Fruit fly (Drosophila melanogaster) whole organism, embryonic: Measurements from ENCODE around the gene Rrp5.
A peak's percentile ranks its signal among the peaks of the same experiment; 100 is the strongest.

Source experiments
- Ada2b ChIP-seq: fragments of 200-800 bp; sonication (Bioruptor generic); IDR thresholded peaks from 2 replicates; pipeline ENCODE4 v1.3.6; 2022; ENCODE audit warnings: missing biosample characterization, missing genetic modification characterization
- Awh ChIP-seq: fragments of 200-800 bp; sonication (Bioruptor generic); IDR thresholded peaks from 2 replicates; pipeline ENCODE4, ENCODE4 v1.3.6; 2022; ENCODE audit warnings: missing biosample characterization, missing genetic modification characterization
- C15 ChIP-seq: fragments of 200-800 bp; sonication (Bioruptor generic); IDR thresholded peaks from 3 replicates; pipeline ENCODE4 v1.3.6; 2022; ENCODE audit warnings: missing biosample characterization, missing genetic modification characterization
- CG10274 ChIP-seq: fragments of 200-800 bp; sonication (Bioruptor generic); optimal IDR thresholded peaks from 3 replicates; lab custom pipeline; 2017; ENCODE audit warnings: missing biosample characterization, mild to moderate bottlenecking, missing genetic modification characterization
- CG10431 ChIP-seq: fragments of 200-800 bp; sonication (Bioruptor generic); optimal IDR thresholded peaks from 3 replicates; lab custom pipeline; 2018; ENCODE audit warnings: missing biosample characterization, mild to moderate bottlenecking, missing genetic modification characterization
- CG10959 ChIP-seq: fragments of 200-800 bp; sonication (Bioruptor generic); IDR thresholded peaks from 2 replicates; pipeline ENCODE4 v1.3.6; 2022; ENCODE audit warnings: missing biosample characterization, missing genetic modification characterization
- CG11085 ChIP-seq: fragments of 200-800 bp; sonication (Bioruptor generic); IDR thresholded peaks from 2 replicates; pipeline ENCODE4 v1.3.6; 2022; ENCODE audit warnings: missing biosample characterization, missing genetic modification characterization
- CG12236 ChIP-seq: fragments of 200-800 bp; sonication (Bioruptor generic); optimal IDR thresholded peaks from 2 replicates; lab custom pipeline; 2016; ENCODE audit warnings: missing biosample characterization, missing genetic modification characterization
- CG13775 ChIP-seq: fragments of 200-800 bp; sonication (Bioruptor generic); optimal IDR thresholded peaks from 3 replicates; lab custom pipeline; 2017; ENCODE audit warnings: missing biosample characterization, mild to moderate bottlenecking, missing genetic modification characterization
- CG14710 ChIP-seq: fragments of 200-800 bp; sonication (Bioruptor generic); optimal IDR thresholded peaks from 3 replicates; lab custom pipeline; 2019; ENCODE audit warnings: missing biosample characterization, mild to moderate bottlenecking, missing genetic modification characterization, moderate library complexity
- CG1647 ChIP-seq: fragments of 200-800 bp; sonication (Bioruptor generic); optimal IDR thresholded peaks from 3 replicates; lab custom pipeline; 2016; ENCODE audit warnings: missing biosample characterization, missing genetic modification characterization
- CG17829 ChIP-seq: fragments of 200-800 bp; optimal IDR thresholded peaks from 2 replicates; lab custom pipeline; 2019; ENCODE audit warnings: missing biosample characterization, mild to moderate bottlenecking, missing genetic modification characterization, moderate library complexity
- CG31224 ChIP-seq: fragments of 200-800 bp; sonication (Bioruptor generic); IDR thresholded peaks from 2 replicates; pipeline ENCODE4 v1.3.6; 2022; ENCODE audit warnings: missing biosample characterization, missing genetic modification characterization
- CG34224 ChIP-seq: fragments of 200-800 bp; sonication (Bioruptor generic); IDR thresholded peaks from 3 replicates; pipeline ENCODE4 v1.3.6; 2022; ENCODE audit warnings: missing biosample characterization, missing genetic modification characterization; ENCODE audit not compliant: partially characterized antibody
- CG42726 ChIP-seq: fragments of 200-800 bp; sonication (Bioruptor generic); IDR thresholded peaks from 2 replicates; pipeline ENCODE4 v1.3.6; 2022; ENCODE audit warnings: missing biosample characterization, missing genetic modification characterization; ENCODE audit not compliant: partially characterized antibody
- CG4328 ChIP-seq: fragments of 200-800 bp; sonication (Bioruptor generic); optimal IDR thresholded peaks from 3 replicates; lab custom pipeline; 2017; ENCODE audit warnings: missing biosample characterization, missing genetic modification reagents, missing genetic modification characterization
- CG4424 ChIP-seq: fragments of 200-800 bp; sonication (Bioruptor generic); optimal IDR thresholded peaks from 3 replicates; lab custom pipeline; 2016; ENCODE audit warnings: missing biosample characterization, missing genetic modification characterization
- CG6791 ChIP-seq: fragments of 200-800 bp; sonication (Bioruptor generic); IDR thresholded peaks from 3 replicates; pipeline ENCODE4 v1.3.6; 2022; ENCODE audit warnings: missing biosample characterization, missing genetic modification characterization; ENCODE audit not compliant: partially characterized antibody
- CG7963 ChIP-seq: fragments of 200-800 bp; sonication (Bioruptor generic); IDR thresholded peaks from 3 replicates; pipeline ENCODE4 v1.3.6; 2022; ENCODE audit warnings: missing biosample characterization, missing genetic modification characterization; ENCODE audit not compliant: partially characterized antibody
- CG8765 ChIP-seq: fragments of 200-800 bp; sonication (Bioruptor generic); IDR thresholded peaks from 2 replicates; pipeline ENCODE4 v1.3.6; 2022; ENCODE audit warnings: missing biosample characterization, missing genetic modification characterization
- CG8924 ChIP-seq: fragments of 200-800 bp; optimal IDR thresholded peaks from 3 replicates; lab custom pipeline; 2019; ENCODE audit warnings: missing biosample characterization, mild to moderate bottlenecking, missing genetic modification characterization, moderate library complexity
- Dll ChIP-seq: fragments of 200-800 bp; sonication (Bioruptor generic); IDR thresholded peaks from 4 replicates; pipeline ENCODE4 v1.3.6; 2022; ENCODE audit warnings: missing biosample characterization, missing genetic modification characterization; ENCODE audit not compliant: partially characterized antibody
- Doc2 ChIP-seq: fragments of 200-800 bp; sonication (Bioruptor generic); IDR thresholded peaks from 2 replicates; pipeline ENCODE4 v1.3.6; 2022; ENCODE audit warnings: missing biosample characterization, missing genetic modification characterization
- Fer3 ChIP-seq: fragments of 200-800 bp; sonication (Bioruptor generic); optimal IDR thresholded peaks from 2 replicates; lab custom pipeline; 2018; ENCODE audit warnings: missing biosample characterization, mild to moderate bottlenecking, missing genetic modification characterization, moderate library complexity
- Gug ChIP-seq: fragments of 200-800 bp; sonication (Bioruptor generic); IDR thresholded peaks from 4 replicates; pipeline ENCODE4 v1.3.6; 2022; ENCODE audit warnings: missing biosample characterization, missing genetic modification characterization
- H15 ChIP-seq: fragments of 200-800 bp; sonication (Bioruptor generic); IDR thresholded peaks from 3 replicates; pipeline ENCODE4 v1.3.6; 2022; ENCODE audit warnings: missing biosample characterization, missing genetic modification characterization
- H2.0 ChIP-seq: fragments of 200-800 bp; sonication (Bioruptor generic); IDR thresholded peaks from 2 replicates; pipeline ENCODE4 v1.3.6; 2022; ENCODE audit warnings: missing biosample characterization, missing genetic modification characterization
- Hey ChIP-seq: fragments of 200-800 bp; sonication (Bioruptor generic); optimal IDR thresholded peaks from 3 replicates; lab custom pipeline; 2018; ENCODE audit warnings: missing biosample characterization, mild to moderate bottlenecking, missing genetic modification characterization
- Hr3 ChIP-seq: fragments of 200-800 bp; sonication (Bioruptor generic); optimal IDR thresholded peaks from 3 replicates; lab custom pipeline; 2016; ENCODE audit warnings: missing biosample characterization, missing genetic modification characterization
- Jarid2 ChIP-seq: fragments of 200-800 bp; sonication (Bioruptor generic); optimal IDR thresholded peaks from 3 replicates; lab custom pipeline; 2017; ENCODE audit warnings: mild to moderate bottlenecking, missing biosample characterization, missing genetic modification reagents, missing genetic modification characterization
- NC2α ChIP-seq: fragments of 200-800 bp; sonication (Bioruptor generic); optimal IDR thresholded peaks from 2 replicates; lab custom pipeline; 2016; ENCODE audit warnings: missing biosample characterization, missing genetic modification characterization
- NC2β ChIP-seq: fragments of 200-800 bp; sonication (Bioruptor generic); optimal IDR thresholded peaks from 2 replicates; lab custom pipeline; 2016; ENCODE audit warnings: missing biosample characterization, missing genetic modification characterization
- Scr ChIP-seq: fragments of 200-800 bp; sonication (Bioruptor generic); IDR thresholded peaks from 2 replicates; pipeline ENCODE4 v1.3.6; 2022; ENCODE audit warnings: missing biosample characterization, missing genetic modification characterization; ENCODE audit not compliant: partially characterized antibody
- Stat92E ChIP-seq, 3 experiments: fragments of >200 bp in 2 of 3; fragments of 200-800 bp in 1 of 3; sonication (Bioruptor generic) in 1 of 3; optimal IDR thresholded peaks; 2 replicates each; lab custom pipeline; 2017 to 2019; ENCODE audit warnings: missing biosample characterization in 3 of 3, missing genetic modification characterization in 3 of 3, mild to moderate bottlenecking in 1 of 3, moderate library complexity in 1 of 3
- Vsx1 ChIP-seq: fragments of 200-800 bp; sonication (Bioruptor generic); optimal IDR thresholded peaks from 2 replicates; lab custom pipeline; 2017; ENCODE audit warnings: missing biosample characterization, mild to moderate bottlenecking, missing genetic modification characterization, missing genetic modification reagents
- ash1 ChIP-seq: fragments of 200-800 bp; sonication (Bioruptor generic); optimal IDR thresholded peaks from 2 replicates; lab custom pipeline; 2018; ENCODE audit warnings: missing biosample characterization, mild to moderate bottlenecking, missing genetic modification characterization
- chinmo ChIP-seq: fragments of 200-800 bp; sonication (Bioruptor generic); IDR thresholded peaks from 4 replicates; pipeline ENCODE4 v1.3.6; 2022; ENCODE audit warnings: missing biosample characterization, missing genetic modification characterization; ENCODE audit not compliant: partially characterized antibody
- chn ChIP-seq: fragments of 200-800 bp; sonication (Bioruptor generic); optimal IDR thresholded peaks from 2 replicates; lab custom pipeline; 2016; ENCODE audit warnings: missing biosample characterization, missing genetic modification characterization
- croc ChIP-seq: fragments of 200-800 bp; sonication (Bioruptor generic); conservative IDR thresholded peaks from 3 replicates; pipeline ENCODE4 v1.3.6; 2022; ENCODE audit warnings: missing biosample characterization, missing genetic modification characterization
- dimm ChIP-seq: fragments of 200-800 bp; sonication (Bioruptor generic); IDR thresholded peaks from 2 replicates; pipeline ENCODE4 v1.3.6; 2022; ENCODE audit warnings: missing biosample characterization, missing genetic modification characterization
- dpn ChIP-seq, 2 experiments: fragments of 200-800 bp; sonication (Bioruptor generic); optimal IDR thresholded peaks; 3 replicates each; lab custom pipeline; 2016; ENCODE audit warnings: missing biosample characterization in 2 of 2, missing genetic modification characterization in 2 of 2
- gt ChIP-seq: fragments of 200-800 bp; sonication (Bioruptor generic); IDR thresholded peaks from 2 replicates; pipeline ENCODE4 v1.3.6; 2022; ENCODE audit warnings: missing biosample characterization, missing genetic modification characterization
- h ChIP-seq: fragments of >200 bp; optimal IDR thresholded peaks from 2 replicates; lab custom pipeline; 2017
- klu ChIP-seq: fragments of 200-800 bp; sonication (Bioruptor generic); IDR thresholded peaks from 2 replicates; pipeline ENCODE4 v1.3.6; 2022; ENCODE audit warnings: missing biosample characterization, missing genetic modification characterization
- knrl ChIP-seq: fragments of 200-800 bp; sonication (Bioruptor generic); IDR thresholded peaks from 3 replicates; pipeline ENCODE4 v1.3.6; 2022; ENCODE audit warnings: missing biosample characterization, missing genetic modification characterization; ENCODE audit not compliant: partially characterized antibody
- luna ChIP-seq: fragments of 200-800 bp; sonication (Bioruptor generic); optimal IDR thresholded peaks from 2 replicates; lab custom pipeline; 2016; ENCODE audit warnings: missing biosample characterization, missing genetic modification characterization
- mirr ChIP-seq: fragments of 200-800 bp; sonication (Bioruptor generic); optimal IDR thresholded peaks from 3 replicates; lab custom pipeline; 2018; ENCODE audit warnings: missing biosample characterization, mild to moderate bottlenecking, missing genetic modification characterization
- nom ChIP-seq: fragments of 200-800 bp; sonication (Bioruptor generic); optimal IDR thresholded peaks from 2 replicates; lab custom pipeline; 2017; ENCODE audit warnings: missing biosample characterization, missing genetic modification characterization, mild to moderate bottlenecking, moderate library complexity, missing genetic modification reagents
- ranshi ChIP-seq: fragments of 200-800 bp; sonication (Bioruptor generic); IDR thresholded peaks from 2 replicates; pipeline ENCODE4 v1.3.6; 2022; ENCODE audit warnings: missing biosample characterization, missing genetic modification characterization
- unc-4 ChIP-seq: fragments of 200-800 bp; sonication (Bioruptor generic); IDR thresholded peaks from 2 replicates; pipeline ENCODE4 v1.3.6; 2022; ENCODE audit warnings: missing biosample characterization, missing genetic modification characterization; ENCODE audit not compliant: partially characterized antibody
- vvl ChIP-seq: fragments of 200-800 bp; sonication (Bioruptor generic); IDR thresholded peaks from 2 replicates; pipeline ENCODE4 v1.3.6; 2022; ENCODE audit warnings: missing biosample characterization, missing genetic modification characterization
- zen2 ChIP-seq: fragments of 200-800 bp; sonication (Bioruptor generic); IDR thresholded peaks from 3 replicates; pipeline ENCODE4 v1.3.6; 2022; ENCODE audit warnings: missing biosample characterization, missing genetic modification characterization; ENCODE audit not compliant: partially characterized antibody

The Rrp5 gene

DNA sequence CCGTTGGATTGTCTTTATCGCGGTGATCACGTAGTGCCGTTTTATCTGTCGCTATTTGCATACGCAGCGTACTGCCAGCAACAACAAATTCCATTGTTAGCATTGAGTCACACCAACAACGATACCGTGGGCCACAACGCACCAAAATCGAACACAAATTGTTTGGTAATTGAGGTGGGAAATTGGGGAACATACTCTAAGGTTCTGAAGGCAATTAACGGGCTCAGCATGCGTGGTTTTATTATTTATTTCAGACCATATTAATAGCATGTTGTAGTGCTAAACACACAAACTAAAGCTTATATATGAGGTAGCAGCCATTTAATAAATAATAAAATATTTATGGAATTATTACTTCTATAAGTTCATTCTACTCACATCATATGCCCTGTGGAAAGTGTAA, 34.6 kb downstream of the Rrp5 start (continued):
- TF ChIP-seq CG11085 (no peak), CG34224 (GFP tag; lab: Robert Waterston, UW) (no peak), Hr3 (GFP tag; lab: Kevin White, UChicago) (peak; percentile 28), NC2α (GFP tag; lab: Kevin White, UChicago) (no peak), Awh (GFP tag; lab: Robert Waterston, UW) (no peak), CG7963 (GFP tag; lab: Robert Waterston, UW) (no peak), mirr (GFP tag; lab: Kevin White, UChicago) (no peak), croc (GFP tag; lab: Robert Waterston, UW) (no peak), knrl (GFP tag; lab: Robert Waterston, UW) (no peak), luna (GFP tag; lab: Kevin White, UChicago) (no peak), H2.0 (GFP tag; lab: Robert Waterston, UW) (no peak), nom (GFP tag; lab: Kevin White, UChicago) (no peak), CG10431 (GFP tag; lab: Kevin White, UChicago) (no peak), CG13775 (no peak), Dll (GFP tag; lab: Robert Waterston, UW) (no peak), klu (GFP tag; lab: Robert Waterston, UW) (no peak), ash1 (no peak), ranshi (GFP tag; lab: Robert Waterston, UW) (no peak; the same call in 1 of the 2 replicates), gt (no peak), CG4328 (GFP tag; lab: Kevin White, UChicago) (no peak), Scr (no peak), CG1647 (GFP tag; lab: Kevin White, UChicago) (no peak), unc-4 (GFP tag; lab: Robert Waterston, UW) (no peak), CG10274 (GFP tag; lab: Kevin White, UChicago) (no peak), Doc2 (no peak), CG12236 (GFP tag; lab: Kevin White, UChicago) (no peak), CG8924 (tag; lab: Kevin White, UChicago) (no peak), C15 (GFP tag; lab: Robert Waterston, UW) (no peak), zen2 (GFP tag; lab: Robert Waterston, UW) (no peak), Hey (no peak), chinmo (GFP tag; lab: Robert Waterston, UW) (peak; percentile 62; the same call in 1 of the 4 replicates), Jarid2 (GFP tag; lab: Kevin White, UChicago) (no peak), Ada2b (GFP tag; lab: Robert Waterston, UW) (no peak), CG14710 (tag; lab: Kevin White, UChicago) (peak; percentile 26), CG17829 (tag; lab: Kevin White, UChicago) (peak; percentile 28), dimm (GFP tag; lab: Robert Waterston, UW) (no peak), CG8765 (no peak), CG42726 (GFP tag; lab: Robert Waterston, UW) (no peak), vvl (peak; percentile 73), CG6791 (no peak), Vsx1 (GFP tag; lab: Kevin White, UChicago) (no peak), dpn (GFP tag; optimal IDR thresholded peaks at IDR 0.05; lab: Kevin White, UChicago) (no peak), Gug (GFP tag; lab: Robert Waterston, UW) (no peak), Fer3 (tag; lab: Kevin White, UChicago) (no peak), Stat92E (GFP tag; optimal IDR thresholded peaks at IDR 0.05; lab: Kevin White, UChicago) (no peak), h (no peak), H15 (no peak), NC2β (GFP tag; lab: Kevin White, UChicago) (no peak), CG31224 (GFP tag; lab: Robert Waterston, UW) (no peak), chn (GFP tag; lab: Kevin White, UChicago) (no peak), CG10959 (GFP tag; lab: Robert Waterston, UW) (no peak), CG4424 (GFP tag; lab: Kevin White, UChicago) (no peak)
